Worm (Caenorhabditis elegans) whole organism, L4 larva: ENCODE measurements around the gene apn-1.

Source experiments
- D1046.2 ChIP-seq: fragments of 200-800 bp; sonication (Bioruptor generic); IDR thresholded peaks from 2 replicates; pipeline ENCODE4 v1.3.6; 2022; ENCODE audit warnings: missing genetic modification characterization, missing compliant biosample characterization
- F10B5.3 ChIP-seq: sonication (generic microtip); optimal IDR thresholded peaks from 2 replicates; lab custom pipeline; 2016; ENCODE audit warnings: mild to moderate bottlenecking, missing genetic modification characterization, missing compliant biosample characterization
- F44E2.7 ChIP-seq: fragments of 200-800 bp; sonication (Bioruptor generic); IDR thresholded peaks from 2 replicates; pipeline ENCODE4 v2.1.2; 2022; ENCODE audit warnings: missing genetic modification characterization, missing compliant biosample characterization
- R02D3.7 ChIP-seq: fragments of 150-350 bp; sonication (generic microtip); optimal IDR thresholded peaks from 3 replicates; lab custom pipeline; 2014; ENCODE audit warnings: missing biosample characterization, missing genetic modification characterization
- T20F7.1 ChIP-seq: fragments of 200-800 bp; sonication (Bioruptor generic); optimal IDR thresholded peaks from 2 replicates; lab custom pipeline; 2018; ENCODE audit warnings: mild to moderate bottlenecking, missing genetic modification characterization, missing compliant biosample characterization
- Y105C5A.15 ChIP-seq: fragments of 200-800 bp; sonication (Bioruptor generic); IDR thresholded peaks from 2 replicates; pipeline ENCODE4 v1.3.6; 2022; ENCODE audit warnings: missing genetic modification characterization, missing compliant biosample characterization
- Y48G9A.11 ChIP-seq: fragments of 200-800 bp; sonication (Bioruptor generic); IDR thresholded peaks from 2 replicates; pipeline ENCODE4 v1.3.6; 2022; ENCODE audit warnings: missing genetic modification reagents, missing genetic modification characterization, missing compliant biosample characterization
- Y75B8A.6 ChIP-seq: fragments of 200-800 bp; sonication (Bioruptor generic); IDR thresholded peaks from 2 replicates; pipeline ENCODE4 v1.3.6; 2022; ENCODE audit warnings: missing genetic modification reagents, missing genetic modification characterization, missing compliant biosample characterization
- aha-1 ChIP-seq: fragments of 150-350 bp; peaks from one replicate; lab custom pipeline; 2014; ENCODE audit warnings: missing biosample characterization, missing genetic modification characterization
- arid-1 ChIP-seq: fragments of 200-800 bp; sonication (Bioruptor generic); conservative IDR thresholded peaks from 2 replicates; pipeline ENCODE4 v1.3.6; 2022; ENCODE audit warnings: missing genetic modification reagents, missing genetic modification characterization, missing compliant biosample characterization
- ceh-28 ChIP-seq: fragments of 150-350 bp; optimal IDR thresholded peaks from 2 replicates; lab custom pipeline; 2014; ENCODE audit warnings: missing biosample characterization, missing genetic modification reagents, missing genetic modification characterization
- ceh-32 ChIP-seq: sonication (generic microtip); optimal IDR thresholded peaks from 2 replicates; lab custom pipeline; 2016; ENCODE audit warnings: mild to moderate bottlenecking, missing genetic modification characterization, missing compliant biosample characterization; ENCODE audit not compliant: poor library complexity
- ceh-44 ChIP-seq: fragments of 200-800 bp; sonication (Bioruptor generic); IDR thresholded peaks from 2 replicates; pipeline ENCODE4 v1.3.6; 2022; ENCODE audit warnings: missing genetic modification reagents, missing genetic modification characterization, missing compliant biosample characterization
- cey-2 ChIP-seq: sonication (generic microtip); optimal IDR thresholded peaks from 3 replicates; lab custom pipeline; 2017; ENCODE audit warnings: missing genetic modification characterization, mild to moderate bottlenecking, missing compliant biosample characterization, antibody characterized with exemption, borderline replicate concordance; ENCODE audit not compliant: insufficient read depth
- ctbp-1 ChIP-seq: fragments of 200-800 bp; sonication (Bioruptor generic); IDR thresholded peaks from 2 replicates; pipeline ENCODE4 v1.3.6; 2022; ENCODE audit warnings: missing genetic modification reagents, missing genetic modification characterization, missing compliant biosample characterization
- daf-12 ChIP-seq: fragments of 150-350 bp; optimal IDR thresholded peaks from 2 replicates; lab custom pipeline; 2014; ENCODE audit warnings: missing biosample characterization, missing genetic modification reagents, missing genetic modification characterization
- daf-16 ChIP-seq, 3 experiments: sonication (generic microtip); optimal IDR thresholded peaks; 2 replicates each; lab custom pipeline; 2016 to 2017; ENCODE audit warnings: missing genetic modification characterization in 3 of 3, missing genetic modification reagents in 3 of 3, mild to moderate bottlenecking in 2 of 3, missing compliant biosample characterization in 2 of 3, missing biosample characterization in 1 of 3, moderate library complexity in 1 of 3
- daf-19 ChIP-seq: fragments of 200-800 bp; sonication (Bioruptor generic); conservative IDR thresholded peaks from 2 replicates; pipeline ENCODE4 v1.3.6; 2022; ENCODE audit warnings: missing genetic modification characterization, missing compliant biosample characterization
- dmd-9 ChIP-seq: fragments of 200-800 bp; sonication (Bioruptor generic); IDR thresholded peaks from 2 replicates; pipeline ENCODE4 v1.3.6; 2022; ENCODE audit warnings: missing genetic modification reagents, missing genetic modification characterization, missing compliant biosample characterization
- dpl-1 ChIP-seq: fragments of 150-350 bp; optimal IDR thresholded peaks from 2 replicates; lab custom pipeline; 2014; ENCODE audit warnings: missing biosample characterization, missing genetic modification reagents, missing genetic modification characterization
- duxl-1 ChIP-seq: sonication (generic microtip); optimal IDR thresholded peaks from 2 replicates; lab custom pipeline; 2016; ENCODE audit warnings: mild to moderate bottlenecking, missing genetic modification characterization, moderate library complexity, missing compliant biosample characterization; ENCODE audit not compliant: poor library complexity
- egl-43 ChIP-seq: fragments of 200-800 bp; sonication (Bioruptor generic); IDR thresholded peaks from 2 replicates; pipeline ENCODE4 v1.3.6; 2022; ENCODE audit warnings: missing genetic modification reagents, missing genetic modification characterization, missing compliant biosample characterization
- fos-1 ChIP-seq: fragments of 150-350 bp; optimal IDR thresholded peaks from 2 replicates; lab custom pipeline; 2014; ENCODE audit warnings: missing biosample characterization, missing genetic modification characterization
- hlh-30 ChIP-seq: sonication (generic microtip); optimal IDR thresholded peaks from 2 replicates; lab custom pipeline; 2017; ENCODE audit warnings: antibody characterized with exemption, mild to moderate bottlenecking, missing genetic modification characterization, missing compliant biosample characterization; ENCODE audit not compliant: insufficient read depth
- jun-1 ChIP-seq: fragments of 150-350 bp; optimal IDR thresholded peaks from 2 replicates; lab custom pipeline; 2014; ENCODE audit warnings: missing biosample characterization, missing genetic modification reagents, missing genetic modification characterization
- lim-7 ChIP-seq: fragments of 200-800 bp; sonication (Bioruptor generic); IDR thresholded peaks from 2 replicates; pipeline ENCODE4 v1.3.6; 2022; ENCODE audit warnings: missing genetic modification characterization, missing compliant biosample characterization
- lin-1 ChIP-seq: fragments of 200-800 bp; sonication (Bioruptor generic); IDR thresholded peaks from 2 replicates; pipeline ENCODE4 v1.3.6; 2022; ENCODE audit warnings: missing genetic modification reagents, missing genetic modification characterization, missing compliant biosample characterization
- lin-29 ChIP-seq: fragments of 200-800 bp; sonication (Bioruptor generic); IDR thresholded peaks from 2 replicates; pipeline ENCODE4 v1.3.6; 2022; ENCODE audit warnings: missing genetic modification reagents, missing genetic modification characterization, missing compliant biosample characterization
- lin-38 ChIP-seq: fragments of 200-800 bp; sonication (Bioruptor generic); IDR thresholded peaks from 2 replicates; pipeline ENCODE4 v1.3.6; 2022; ENCODE audit warnings: missing genetic modification reagents, missing genetic modification characterization, missing compliant biosample characterization
- lin-39 ChIP-seq: fragments of 150-350 bp; optimal IDR thresholded peaks from 2 replicates; lab custom pipeline; 2014; ENCODE audit warnings: missing biosample characterization, missing genetic modification reagents, missing genetic modification characterization
- mdl-1 ChIP-seq, 2 experiments: fragments of 150-350 bp in 1 of 2; sonication (generic microtip) in 1 of 2; optimal IDR thresholded peaks; 2 replicates each; lab custom pipeline; 2014 to 2017; ENCODE audit warnings: missing biosample characterization in 2 of 2, missing genetic modification characterization in 2 of 2
- mdt-29 ChIP-seq: fragments of 200-800 bp; sonication (Bioruptor generic); IDR thresholded peaks from 2 replicates; pipeline ENCODE4 v1.3.6; 2022; ENCODE audit warnings: missing genetic modification reagents, missing genetic modification characterization, missing compliant biosample characterization
- mep-1 ChIP-seq: fragments of 150-350 bp; sonication (generic microtip); optimal IDR thresholded peaks from 3 replicates; lab custom pipeline; 2014; ENCODE audit warnings: missing biosample characterization, missing genetic modification characterization
- mes-2 ChIP-seq: sonication (generic microtip); optimal IDR thresholded peaks from 2 replicates; lab custom pipeline; 2016; ENCODE audit warnings: missing genotype, mild to moderate bottlenecking, missing genetic modification characterization, missing compliant biosample characterization; ENCODE audit not compliant: poor library complexity, severe bottlenecking
- mxl-2 ChIP-seq: fragments of 200-800 bp; sonication (Bioruptor generic); conservative IDR thresholded peaks from 2 replicates; pipeline ENCODE4 v1.3.6; 2022; ENCODE audit warnings: missing genetic modification reagents, missing genetic modification characterization, missing compliant biosample characterization
- nhr-111 ChIP-seq: fragments of 200-800 bp; sonication (Bioruptor generic); optimal IDR thresholded peaks from 2 replicates; lab custom pipeline; 2018; ENCODE audit warnings: mild to moderate bottlenecking, missing genetic modification characterization, missing compliant biosample characterization
- nhr-25 ChIP-seq: sonication (generic microtip); optimal IDR thresholded peaks from 2 replicates; lab custom pipeline; 2017; ENCODE audit warnings: missing genetic modification characterization, mild to moderate bottlenecking, missing compliant biosample characterization, antibody characterized with exemption, moderate library complexity, borderline replicate concordance; ENCODE audit not compliant: insufficient read depth
- nhr-76 ChIP-seq: fragments of 150-350 bp; optimal IDR thresholded peaks from 2 replicates; lab custom pipeline; 2014; ENCODE audit warnings: missing biosample characterization, missing genetic modification characterization
- nhr-77 ChIP-seq: fragments of 150-350 bp; optimal IDR thresholded peaks from 2 replicates; lab custom pipeline; 2014; ENCODE audit warnings: missing biosample characterization, missing genetic modification characterization
- pqm-1 ChIP-seq: sonication (generic microtip); optimal IDR thresholded peaks from 2 replicates; lab custom pipeline; 2017; ENCODE audit warnings: missing biosample characterization, missing genetic modification characterization
- sdz-12 ChIP-seq: fragments of 200-800 bp; sonication (Bioruptor generic); optimal IDR thresholded peaks from 2 replicates; lab custom pipeline; 2018; ENCODE audit warnings: mild to moderate bottlenecking, missing genetic modification characterization, missing compliant biosample characterization
- skn-1 ChIP-seq: fragments of 150-350 bp; optimal IDR thresholded peaks from 2 replicates; lab custom pipeline; 2014; ENCODE audit warnings: missing biosample characterization, missing genetic modification characterization
- snpc-1.2 ChIP-seq: fragments of 200-800 bp; sonication (Bioruptor generic); IDR thresholded peaks from 2 replicates; pipeline ENCODE4 v1.3.6; 2022; ENCODE audit warnings: missing genetic modification reagents, missing genetic modification characterization, missing compliant biosample characterization
- spr-3 ChIP-seq: fragments of 200-800 bp; sonication (Bioruptor generic); optimal IDR thresholded peaks from 2 replicates; lab custom pipeline; 2018; ENCODE audit warnings: mild to moderate bottlenecking, missing genetic modification characterization, missing compliant biosample characterization
- tag-97 ChIP-seq: fragments of 200-800 bp; sonication (Bioruptor generic); IDR thresholded peaks from 2 replicates; pipeline ENCODE4 v1.3.6; 2022; ENCODE audit warnings: missing genetic modification characterization, missing compliant biosample characterization
- unc-130 ChIP-seq: sonication (generic microtip); optimal IDR thresholded peaks from 2 replicates; lab custom pipeline; 2016; ENCODE audit warnings: missing genetic modification reagents, missing genetic modification characterization, missing compliant biosample characterization
- zfp-2 ChIP-seq: sonication (generic microtip); optimal IDR thresholded peaks from 2 replicates; lab custom pipeline; 2016; ENCODE audit warnings: mild to moderate bottlenecking, missing genetic modification characterization, missing compliant biosample characterization
- zip-11 ChIP-seq: fragments of 200-800 bp; sonication (Bioruptor generic); IDR thresholded peaks from 2 replicates; pipeline ENCODE4 v1.3.6; 2022; ENCODE audit warnings: missing genetic modification characterization, missing compliant biosample characterization
- zip-2 ChIP-seq: fragments of 150-350 bp; optimal IDR thresholded peaks from 2 replicates; lab custom pipeline; 2014; ENCODE audit warnings: missing biosample characterization, missing genetic modification characterization
- ztf-11 ChIP-seq: fragments of 150-350 bp; optimal IDR thresholded peaks from 2 replicates; lab custom pipeline; 2014; ENCODE audit warnings: missing biosample characterization, missing genetic modification characterization
- ztf-7 ChIP-seq: fragments of 150-350 bp; optimal IDR thresholded peaks from 2 replicates; lab custom pipeline; 2014; ENCODE audit warnings: missing biosample characterization, missing genetic modification characterization

apn-1 gene

ce11 chrII:8086803-8087202 lies 39.4 kb downstream of the apn-1 start, which contains the start of gene K02C4.3 (continued):
- TF ChIP-seq duxl-1 (tag; lab: Kevin White, UChicago) (peak; percentile 54), jun-1 (tag; lab: Kevin White, UChicago) (no peak), skn-1 (tag; lab: Kevin White, UChicago) (no peak), tag-97 (GFP tag; lab: Robert Waterston, UW) (no peak), arid-1 (GFP tag; lab: Robert Waterston, UW) (no peak), fos-1 (tag; lab: Kevin White, UChicago) (no peak), Y105C5A.15 (no peak), ceh-32 (tag; lab: Kevin White, UChicago) (no peak), Y48G9A.11 (GFP tag; lab: Robert Waterston, UW) (no peak), unc-130 (GFP tag; lab: Kevin White, UChicago) (no peak), lin-38 (GFP tag; lab: Robert Waterston, UW) (peak; percentile 75), aha-1 (tag; lab: Kevin White, UChicago) (no peak), lin-29 (no peak), mxl-2 (no peak), daf-16 (GFP tag; optimal IDR thresholded peaks at IDR 0.05; lab: Kevin White, UChicago) (no peak), daf-16 (tag; optimal IDR thresholded peaks at IDR 0.05; lab: Kevin White, UChicago) (no peak), lim-7 (GFP tag; lab: Robert Waterston, UW) (no peak), pqm-1 (tag; lab: Kevin White, UChicago) (no peak), mep-1 (tag; lab: Kevin White, UChicago) (peak; percentile 70), snpc-1.2 (GFP tag; lab: Robert Waterston, UW) (no peak), zfp-2 (tag; lab: Kevin White, UChicago) (no peak), ceh-44 (GFP tag; lab: Robert Waterston, UW) (no peak), zip-2 (tag; lab: Kevin White, UChicago) (no peak), F10B5.3 (no peak), mdl-1 (tag; optimal IDR thresholded peaks at IDR 0.05; lab: Kevin White, UChicago) (no peak), dmd-9 (GFP tag; lab: Robert Waterston, UW) (no peak), daf-12 (tag; lab: Kevin White, UChicago) (no peak), spr-3 (no peak), cey-2 (tag; lab: Kevin White, UChicago) (no peak), D1046.2 (GFP tag; lab: Robert Waterston, UW) (no peak), nhr-76 (tag; lab: Kevin White, UChicago) (no peak), sdz-12 (GFP tag; lab: Kevin White, UChicago) (no peak), ctbp-1 (GFP tag; lab: Robert Waterston, UW) (no peak), zip-11 (GFP tag; lab: Robert Waterston, UW) (no peak), lin-39 (tag; lab: Kevin White, UChicago) (no peak), nhr-77 (tag; lab: Kevin White, UChicago) (peak; percentile 45), Y75B8A.6 (GFP tag; lab: Robert Waterston, UW) (no peak), mdt-29 (no peak), T20F7.1 (GFP tag; lab: Kevin White, UChicago) (peak; percentile 77), dpl-1 (GFP tag; lab: Kevin White, UChicago) (peak; percentile 93), F44E2.7 (GFP tag; lab: Robert Waterston, UW) (no peak), egl-43 (GFP tag; lab: Robert Waterston, UW) (no peak), R02D3.7 (tag; lab: Kevin White, UChicago) (no peak), nhr-25 (tag; lab: Kevin White, UChicago) (no peak), nhr-111 (GFP tag; lab: Kevin White, UChicago) (no peak), mes-2 (tag; lab: Kevin White, UChicago) (peak; percentile 81), hlh-30 (peak; percentile 42), ztf-11 (no peak), daf-19 (GFP tag; lab: Robert Waterston, UW) (no peak), lin-1 (GFP tag; lab: Robert Waterston, UW) (no peak), ztf-7 (tag; lab: Kevin White, UChicago) (peak; percentile 10), ceh-28 (tag; lab: Kevin White, UChicago) (no peak)
